Fruit fly (Drosophila melanogaster): ENCODE data around the gene Coq6.
A peak's percentile ranks its signal among the peaks of the same experiment; 100 is the strongest.

Coq6 gene

DNA sequence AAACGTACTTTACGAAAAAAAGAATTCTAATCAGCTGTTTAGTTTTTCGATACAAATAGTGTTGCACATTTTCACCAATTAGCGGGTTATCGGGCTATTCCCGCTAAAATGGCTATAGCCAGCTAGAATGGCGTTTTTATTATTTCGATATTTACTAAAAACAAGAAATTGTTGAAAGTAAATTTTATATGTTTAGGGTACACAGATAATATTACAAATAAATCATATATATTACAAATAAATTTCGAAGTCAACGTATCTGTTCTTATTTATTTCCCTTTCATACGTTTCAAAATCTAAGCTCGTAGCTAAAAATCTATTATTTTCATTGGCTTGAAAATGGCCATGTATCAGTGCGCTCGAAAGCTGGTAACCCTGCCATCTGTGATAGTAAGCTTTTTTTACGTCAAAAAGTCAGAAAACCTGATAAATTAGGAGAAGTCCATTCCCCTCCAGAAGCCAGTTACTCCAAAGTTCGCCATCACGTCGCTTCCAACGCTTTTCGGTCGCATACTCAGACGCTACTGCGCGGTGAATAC is 12.1 kb downstream of the Coq6 start, which contains the start of the genes CG7382 and cl (continued):
- peak; percentile 36 for TF ChIP-seq CG12155 (GFP tag; optimal IDR thresholded peaks at IDR 0.05)
- peak; percentile 72 for TF ChIP-seq CG17829 (tag; optimal IDR thresholded peaks at IDR 0.05)
- no peak for TF ChIP-seq CG11723 (GFP tag; optimal IDR thresholded peaks at IDR 0.05)
- peak; percentile 15 for TF ChIP-seq Nf-YB (GFP tag; optimal IDR thresholded peaks at IDR 0.05)
- TF ChIP-seq CG15073 (GFP tag; optimal IDR thresholded peaks at IDR 0.05), result no peak
- peak; percentile 30 for TF ChIP-seq D19A (tag; optimal IDR thresholded peaks at IDR 0.05)
- no peak for TF ChIP-seq CG13123 (GFP tag; optimal IDR thresholded peaks at IDR 0.05)
- no peak for TF ChIP-seq CG17385 (GFP tag; optimal IDR thresholded peaks at IDR 0.05)
- TF ChIP-seq unpg (GFP tag; optimal IDR thresholded peaks at IDR 0.05), result no peak
- TF ChIP-seq hkb (optimal IDR thresholded peaks at IDR 0.05), result peak; percentile 85
- no peak for TF ChIP-seq hkb (GFP tag; IDR thresholded peaks at IDR 0.05)
- peak; percentile 10 for TF ChIP-seq Myb (GFP tag; optimal IDR thresholded peaks at IDR 0.05)
- TF ChIP-seq CG16863 (GFP tag; optimal IDR thresholded peaks at IDR 0.05), result no peak
- TF ChIP-seq Fer2 (tag; optimal IDR thresholded peaks at IDR 0.05), result peak; percentile 9
- peak; percentile 7 for TF ChIP-seq CG12299 (tag; optimal IDR thresholded peaks at IDR 0.05)
- no peak for TF ChIP-seq CG1233 (GFP tag; optimal IDR thresholded peaks at IDR 0.05)
- no peak for TF ChIP-seq YL-1 (GFP tag; optimal IDR thresholded peaks at IDR 0.05)
- TF ChIP-seq twi (tag; optimal IDR thresholded peaks at IDR 0.05), result peak; percentile 47
- TF ChIP-seq Hand (GFP tag; optimal IDR thresholded peaks at IDR 0.05), result no peak
- TF ChIP-seq CG1647 (GFP tag; optimal IDR thresholded peaks at IDR 0.05), result no peak
- TF ChIP-seq sob (GFP tag; IDR thresholded peaks at IDR 0.05), result peak; percentile 19; the same call in 1 of the 2 replicates
- TF ChIP-seq crp (GFP tag; optimal IDR thresholded peaks at IDR 0.05), result peak; percentile 60 to 94
- peak; percentile 76 for TF ChIP-seq CG9932 (GFP tag; IDR thresholded peaks at IDR 0.05)
- TF ChIP-seq CG4820 (GFP tag; optimal IDR thresholded peaks at IDR 0.05), result peak; percentile 33

DNA sequence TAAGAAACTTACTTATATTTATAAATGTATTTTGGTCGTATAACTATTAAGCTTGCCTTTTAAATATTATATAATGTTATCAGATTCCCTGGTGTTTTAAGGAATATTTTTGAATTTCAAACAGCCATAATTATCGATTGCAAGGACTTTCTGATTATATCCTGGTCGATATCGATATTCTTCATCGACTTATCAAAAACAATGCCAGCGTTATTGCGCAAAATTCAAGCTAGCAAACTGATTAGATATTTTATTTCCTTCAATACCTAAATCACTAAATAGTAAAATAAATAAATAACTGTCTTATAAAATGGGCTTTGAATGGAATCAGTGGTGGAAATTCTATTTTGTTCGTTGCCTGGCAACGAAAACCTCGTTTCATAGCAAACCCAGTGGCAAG is 14.6 kb downstream of the Coq6 start, which contains the start of gene CG14020:
TSS of gene CG14020 (plus strand) at position 345 of the 400 bp plus-strand sequence.
- TF ChIP-seq BEAF-32 (GFP tag; optimal IDR thresholded peaks at IDR 0.05), result peak; percentile 6
- TF ChIP-seq E2f2 (GFP tag; IDR thresholded peaks at IDR 0.05), result peak; percentile 59
- TF ChIP-seq CG13287 (GFP tag; IDR thresholded peaks at IDR 0.05; ENCODE audit: partially characterized antibody), result peak; percentile 25; the same call in 1 of the 2 replicates
- no peak for TF ChIP-seq da (GFP tag; optimal IDR thresholded peaks at IDR 0.05)
- TF ChIP-seq Dp (GFP tag; optimal IDR thresholded peaks at IDR 0.05), result peak; percentile 45
- TF ChIP-seq p53 (GFP tag; optimal IDR thresholded peaks at IDR 0.05), result no peak
- TF ChIP-seq sens (GFP tag), result peak; percentile 50
- TF ChIP-seq Dref (GFP tag; IDR thresholded peaks at IDR 0.05), result peak; percentile 53

dm6 chr2L:5514946-5515345 is 17.1 kb downstream of the Coq6 start:
- TF ChIP-seq CG12236 (GFP tag; optimal IDR thresholded peaks at IDR 0.05) (no peak), abd-A (tag; optimal IDR thresholded peaks at IDR 0.05) (peak; percentile 73), Nf-YC (tag; optimal IDR thresholded peaks at IDR 0.05) (peak; percentile 74), Nf-YB (GFP tag; optimal IDR thresholded peaks at IDR 0.05) (peak; percentile 43), ewg (GFP tag; optimal IDR thresholded peaks at IDR 0.05) (peak; percentile 61), CG14014 (GFP tag; IDR thresholded peaks at IDR 0.05) (no peak), z (GFP tag; IDR thresholded peaks at IDR 0.05) (peak; percentile 54; the same call in 1 of the 3 replicates)

Measured in whole organism, embryonic.